Worm (Caenorhabditis elegans) whole organism, late embryonic: ENCODE measurements around the gene Y27F2A.10.
"Not testable (repeated sequence)": the region's sequence is repeated elsewhere in the genome, so short reads cannot be mapped to it uniquely, and the experiment has no call there.

Experiments
- C08G9.2 ChIP-seq: sonication (generic microtip); optimal IDR thresholded peaks from 2 replicates; lab custom pipeline; 2016; ENCODE audit warnings: mild to moderate bottlenecking, missing genetic modification characterization, moderate library complexity, missing compliant biosample characterization
- ahr-1 ChIP-seq: sonication (generic microtip); optimal IDR thresholded peaks from 2 replicates; lab custom pipeline; 2016; ENCODE audit warnings: missing genetic modification characterization, missing compliant biosample characterization
- ama-1 ChIP-seq: fragments of 150-350 bp; optimal IDR thresholded peaks from 2 replicates; lab custom pipeline; 2014
- ceh-14 ChIP-seq: sonication (generic microtip); optimal IDR thresholded peaks from 2 replicates; lab custom pipeline; 2016; ENCODE audit warnings: missing genotype, missing genetic modification characterization, missing compliant biosample characterization
- ceh-18 ChIP-seq: sonication (generic microtip); optimal IDR thresholded peaks from 2 replicates; lab custom pipeline; 2016; ENCODE audit warnings: missing genetic modification characterization, missing compliant biosample characterization
- ceh-19 ChIP-seq: fragments of 200-800 bp; sonication (Bioruptor generic); optimal IDR thresholded peaks from 2 replicates; lab custom pipeline; 2018; ENCODE audit warnings: mild to moderate bottlenecking, missing genetic modification characterization, missing compliant biosample characterization
- ceh-2 ChIP-seq: sonication (generic microtip); optimal IDR thresholded peaks from 2 replicates; lab custom pipeline; 2016; ENCODE audit warnings: missing genotype, missing genetic modification characterization, missing compliant biosample characterization
- ceh-24 ChIP-seq: sonication (generic microtip); optimal IDR thresholded peaks from 2 replicates; lab custom pipeline; 2016; ENCODE audit warnings: mild to moderate bottlenecking, missing genetic modification characterization, missing compliant biosample characterization
- ceh-30 ChIP-seq: fragments of 150-350 bp; optimal IDR thresholded peaks from 2 replicates; lab custom pipeline; 2014; ENCODE audit warnings: missing biosample characterization, missing genetic modification characterization
- ceh-34 ChIP-seq: sonication (generic microtip); optimal IDR thresholded peaks from 2 replicates; lab custom pipeline; 2016; ENCODE audit warnings: mild to moderate bottlenecking, missing genetic modification characterization, missing compliant biosample characterization
- ceh-9 ChIP-seq: sonication (generic microtip); optimal IDR thresholded peaks from 2 replicates; lab custom pipeline; 2016; ENCODE audit warnings: mild to moderate bottlenecking, missing genetic modification characterization, inconsistent platforms, missing compliant biosample characterization
- dmd-4 ChIP-seq: sonication (generic microtip); optimal IDR thresholded peaks from 2 replicates; lab custom pipeline; 2016; ENCODE audit warnings: borderline replicate concordance, missing genetic modification characterization, missing compliant biosample characterization
- dve-1 ChIP-seq: sonication (generic microtip); optimal IDR thresholded peaks from 2 replicates; lab custom pipeline; 2017; ENCODE audit warnings: antibody characterized with exemption, mild to moderate bottlenecking, missing genetic modification characterization, missing compliant biosample characterization
- elt-2 ChIP-seq: sonication (generic microtip); optimal IDR thresholded peaks from 2 replicates; lab custom pipeline; 2016; ENCODE audit warnings: missing genetic modification reagents, missing genetic modification characterization, missing compliant biosample characterization
- elt-4 ChIP-seq: sonication (generic microtip); optimal IDR thresholded peaks from 2 replicates; lab custom pipeline; 2016; ENCODE audit warnings: missing genetic modification characterization, missing compliant biosample characterization
- ets-4 ChIP-seq: sonication (generic microtip); optimal IDR thresholded peaks from 2 replicates; lab custom pipeline; 2016; ENCODE audit warnings: missing genetic modification characterization, missing compliant biosample characterization
- eyg-1 ChIP-seq: sonication (generic microtip); optimal IDR thresholded peaks from 2 replicates; lab custom pipeline; 2016; ENCODE audit warnings: missing genotype, missing genetic modification characterization, missing compliant biosample characterization
- fax-1 ChIP-seq: sonication (generic microtip); optimal IDR thresholded peaks from 2 replicates; lab custom pipeline; 2016; ENCODE audit warnings: missing genotype, missing genetic modification characterization, missing compliant biosample characterization
- fkh-10 ChIP-seq: fragments of 150-350 bp; optimal IDR thresholded peaks from 2 replicates; lab custom pipeline; 2014; ENCODE audit warnings: missing biosample characterization, missing genetic modification reagents, missing genetic modification characterization
- fkh-6 ChIP-seq: sonication (generic microtip); optimal IDR thresholded peaks from 2 replicates; lab custom pipeline; 2016; ENCODE audit warnings: missing genetic modification characterization, missing compliant biosample characterization
- gmeb-2 ChIP-seq: sonication (generic microtip); optimal IDR thresholded peaks from 2 replicates; lab custom pipeline; 2016; ENCODE audit warnings: missing genetic modification characterization, inconsistent platforms, missing compliant biosample characterization
- hlh-30 ChIP-seq: sonication (generic microtip); optimal IDR thresholded peaks from 2 replicates; lab custom pipeline; 2017; ENCODE audit warnings: antibody characterized with exemption, missing genetic modification characterization, missing compliant biosample characterization; ENCODE audit not compliant: insufficient read depth
- hlh-6 ChIP-seq: sonication (generic microtip); optimal IDR thresholded peaks from 2 replicates; lab custom pipeline; 2016; ENCODE audit warnings: missing genotype, missing genetic modification characterization, missing compliant biosample characterization
- nhr-11 ChIP-seq: fragments of 150-350 bp; optimal IDR thresholded peaks from 2 replicates; lab custom pipeline; 2014; ENCODE audit warnings: missing biosample characterization, missing genetic modification characterization
- nhr-232 ChIP-seq: sonication (generic microtip); optimal IDR thresholded peaks from 2 replicates; lab custom pipeline; 2016; ENCODE audit warnings: missing genetic modification characterization, missing compliant biosample characterization
- npax-4 ChIP-seq: sonication (generic microtip); optimal IDR thresholded peaks from 2 replicates; lab custom pipeline; 2016; ENCODE audit warnings: missing genetic modification characterization, missing compliant biosample characterization
- odd-2 ChIP-seq: sonication (generic microtip); optimal IDR thresholded peaks from 2 replicates; lab custom pipeline; 2017; ENCODE audit warnings: antibody characterized with exemption, mild to moderate bottlenecking, missing genetic modification characterization, missing compliant biosample characterization
- pag-3 ChIP-seq: sonication (generic microtip); optimal IDR thresholded peaks from 2 replicates; lab custom pipeline; 2016; ENCODE audit warnings: missing compliant biosample characterization, missing genetic modification characterization, borderline replicate concordance
- pax-1 ChIP-seq: fragments of 150-350 bp; optimal IDR thresholded peaks from 2 replicates; lab custom pipeline; 2014; ENCODE audit warnings: missing biosample characterization, missing genetic modification characterization
- pha-4 ChIP-seq: fragments of 150-350 bp; optimal IDR thresholded peaks from 2 replicates; lab custom pipeline; 2018; ENCODE audit warnings: missing biosample characterization, missing genetic modification reagents, missing genetic modification characterization
- pros-1 ChIP-seq: fragments of 150-350 bp; optimal IDR thresholded peaks from 2 replicates; lab custom pipeline; 2014; ENCODE audit warnings: missing biosample characterization, missing genetic modification reagents, missing genetic modification characterization
- sox-2 ChIP-seq: fragments of 200-800 bp; sonication (Bioruptor generic); IDR thresholded peaks from 2 replicates; pipeline ENCODE4 v1.3.6; 2022; ENCODE audit warnings: missing genetic modification reagents, missing genetic modification characterization, missing compliant biosample characterization
- ttx-3 ChIP-seq: sonication (generic microtip); optimal IDR thresholded peaks from 2 replicates; lab custom pipeline; 2016; ENCODE audit warnings: missing genetic modification reagents, missing genetic modification characterization, missing compliant biosample characterization
- unc-3 ChIP-seq, 2 experiments: fragments of 200-800 bp in 1 of 2; sonication (Bioruptor generic) in 1 of 2; sonication (generic microtip) in 1 of 2; conservative IDR thresholded peaks in 1 of 2; optimal IDR thresholded peaks in 1 of 2; 2 replicates each; pipeline versions ENCODE4 v1.3.6 to Lab custom; 2016 to 2022; ENCODE audit warnings: missing compliant biosample characterization in 2 of 2, missing genetic modification characterization in 2 of 2, missing genetic modification reagents in 1 of 2
- unc-55 ChIP-seq: sonication (generic microtip); optimal IDR thresholded peaks from 2 replicates; lab custom pipeline; 2017; ENCODE audit warnings: missing biosample characterization, missing genetic modification reagents, missing genetic modification characterization
- zip-5 ChIP-seq: sonication (generic microtip); optimal IDR thresholded peaks from 2 replicates; lab custom pipeline; 2016; ENCODE audit warnings: missing genetic modification characterization, missing compliant biosample characterization

Y27F2A.10 gene

DNA sequence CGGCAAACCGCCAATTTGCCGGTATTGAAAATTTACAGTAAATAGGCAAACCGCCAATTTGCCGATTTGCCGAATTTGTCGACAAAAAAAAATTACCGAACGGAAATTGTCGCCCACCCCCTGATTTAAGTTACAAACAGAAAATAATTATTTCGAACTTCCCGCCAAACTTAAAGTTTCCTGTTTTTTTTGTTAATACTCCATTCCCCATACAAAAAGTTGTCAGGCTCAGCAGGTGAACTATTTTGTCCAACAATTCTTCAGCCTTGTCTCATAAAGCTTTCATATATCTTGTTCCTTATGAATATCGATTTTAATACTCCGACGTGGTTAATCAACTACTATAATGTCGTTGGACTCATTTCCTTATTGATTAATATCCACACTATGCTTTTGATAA, 31.3 kb upstream of the Y27F2A.10 start, which contains the start of gene sri-50:
sri-50 (plus strand) TSS at position 301 of the 400 bp plus-strand sequence.
- TF ChIP-seq C08G9.2 (tag; lab: Kevin White, UChicago) (no peak), ceh-9 (tag; lab: Kevin White, UChicago) (no peak), ttx-3 (tag; lab: Kevin White, UChicago) (no peak), ceh-34 (no peak), ceh-19 (GFP tag; lab: Kevin White, UChicago) (no peak), zip-5 (tag; lab: Kevin White, UChicago) (no peak), ceh-2 (tag; lab: Kevin White, UChicago) (no peak), nhr-232 (no peak), ceh-24 (no peak), pax-1 (tag; lab: Kevin White, UChicago) (no peak), pag-3 (tag; lab: Kevin White, UChicago) (no peak), elt-2 (tag; lab: Kevin White, UChicago) (no peak)

DNA sequence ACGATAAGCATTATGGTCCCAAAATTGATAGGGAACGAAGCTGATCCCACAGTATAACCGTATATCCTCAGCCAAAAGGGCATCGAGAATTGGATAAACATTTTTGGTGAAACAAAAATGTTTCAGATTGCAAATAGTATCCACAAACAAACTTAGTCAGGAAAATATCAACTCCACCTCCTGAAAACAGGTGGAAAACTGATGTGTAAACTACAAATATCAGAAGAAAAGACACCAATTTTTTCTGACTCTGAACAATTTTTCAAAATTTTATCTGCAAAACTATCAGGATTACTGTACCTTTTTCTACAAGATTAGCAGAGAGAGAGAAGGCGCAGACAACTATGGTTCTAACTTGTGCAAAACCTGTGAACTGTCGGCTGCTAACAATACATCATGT, 30.4 kb upstream of the Y27F2A.10 start, which contains the start of gene sri-53:
sri-53 (minus strand) TSS at position 101 of the 400 bp plus-strand sequence.
- TF ChIP-seq hlh-30 (tag; lab: Kevin White, UChicago) (no peak), ceh-18 (tag; lab: Kevin White, UChicago) (no peak), ceh-14 (no peak), zip-5 (tag; lab: Kevin White, UChicago) (no peak), dve-1 (no peak), ceh-2 (tag; lab: Kevin White, UChicago) (no peak), pha-4 (tag; lab: Kevin White, UChicago) (no peak), fax-1 (tag; lab: Kevin White, UChicago) (no peak), ceh-19 (GFP tag; lab: Kevin White, UChicago) (no peak), ceh-9 (tag; lab: Kevin White, UChicago) (no peak), unc-3 (GFP tag; conservative IDR thresholded peaks at IDR 0.05; lab: Robert Waterston, UW) (no peak), unc-3 (tag; optimal IDR thresholded peaks at IDR 0.05; lab: Kevin White, UChicago) (no peak), gmeb-2 (no peak), pros-1 (tag; lab: Kevin White, UChicago) (no peak), odd-2 (tag; lab: Kevin White, UChicago) (no peak), ahr-1 (no peak), eyg-1 (no peak), dmd-4 (no peak), fkh-10 (GFP tag; lab: Kevin White, UChicago) (no peak), elt-4 (tag; lab: Kevin White, UChicago) (no peak)
- TF ChIP-seq, all 69 proteins: peak for 0

DNA sequence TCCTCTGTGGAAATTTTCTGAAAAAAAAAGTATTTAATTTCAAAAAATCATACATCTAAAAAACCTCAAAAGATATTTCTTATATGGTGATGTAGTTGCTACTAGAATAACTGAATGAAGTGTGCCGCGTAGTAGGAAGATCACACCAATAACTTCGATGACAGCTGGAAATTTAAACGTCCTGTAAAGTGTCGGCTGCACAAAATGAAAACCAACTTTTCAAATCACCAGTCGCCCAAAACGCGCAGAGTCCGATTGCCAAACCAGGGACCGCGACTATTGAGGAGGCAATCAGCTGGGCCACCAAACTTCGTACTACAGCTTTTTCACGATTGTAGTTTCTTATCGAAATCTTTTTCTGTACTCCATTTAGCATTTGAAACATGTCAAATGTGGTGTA, 29.2 kb upstream of the Y27F2A.10 start, which contains the start of gene sri-48:
sri-48 (minus strand) TSS at position 101 of the 400 bp plus-strand sequence.
- not testable (repeated sequence) for TF ChIP-seq npax-4, pag-3, ets-4 (tag; lab: Kevin White, UChicago)

DNA sequence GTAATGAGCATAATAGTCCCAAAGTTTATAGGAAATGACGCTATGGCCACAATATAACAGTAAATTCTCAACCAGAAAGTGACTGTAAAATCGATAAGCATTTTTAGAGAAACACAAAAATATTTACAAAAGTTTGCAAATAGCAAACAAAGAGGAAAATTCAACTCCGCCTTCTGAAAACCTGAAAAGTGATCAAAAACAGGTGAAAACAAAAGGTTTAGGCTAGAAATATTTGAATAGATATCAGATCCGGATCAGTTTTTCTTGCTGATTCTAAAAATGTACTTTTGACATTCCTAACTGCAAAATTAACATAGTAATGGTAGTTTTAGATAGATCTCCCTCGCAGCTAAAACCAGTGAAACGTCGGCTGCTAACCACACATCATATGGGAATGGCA, 26.9 kb upstream of the Y27F2A.10 start, which contains the start of gene sri-51:
sri-51 (minus strand) TSS at position 101 of the 400 bp plus-strand sequence.
- TF ChIP-seq hlh-6 (tag; lab: Kevin White, UChicago): no peak
- no peak for TF ChIP-seq ceh-18 (tag; lab: Kevin White, UChicago)
- TF ChIP-seq ama-1 (lab: Kevin White, UChicago): no peak
- TF ChIP-seq odd-2 (tag; lab: Kevin White, UChicago): no peak
- no peak for TF ChIP-seq sox-2 (GFP tag; lab: Robert Waterston, UW)
- TF ChIP-seq gmeb-2: no peak
- TF ChIP-seq fax-1 (tag; lab: Kevin White, UChicago): no peak
- TF ChIP-seq C08G9.2 (tag; lab: Kevin White, UChicago): no peak
- TF ChIP-seq ceh-30: no peak
- TF ChIP-seq elt-2 (tag; lab: Kevin White, UChicago): no peak
- no peak for TF ChIP-seq fkh-6 (tag; lab: Kevin White, UChicago)
- no peak for TF ChIP-seq zip-5 (tag; lab: Kevin White, UChicago)
- no peak for TF ChIP-seq npax-4 (tag; lab: Kevin White, UChicago)
- TF ChIP-seq ceh-34: no peak
- no peak for TF ChIP-seq unc-55
- TF ChIP-seq nhr-11 (tag; lab: Kevin White, UChicago): no peak
- no peak for TF ChIP-seq ets-4 (tag; lab: Kevin White, UChicago)
- no peak for TF ChIP-seq ttx-3 (tag; lab: Kevin White, UChicago)
- no peak for TF ChIP-seq ceh-2 (tag; lab: Kevin White, UChicago)
